Fruit fly (Drosophila melanogaster) whole organism, embryonic: Measurements from ENCODE around the gene Patr-1.

Experiments
- ATbp ChIP-seq: fragments of 200-800 bp; sonication (Bioruptor generic); optimal IDR thresholded peaks from 2 replicates; lab custom pipeline; 2017; ENCODE audit warnings: missing biosample characterization, mild to moderate bottlenecking, missing genetic modification characterization, missing genetic modification reagents
- Abd-B ChIP-seq: fragments of 200-800 bp; sonication (Bioruptor generic); optimal IDR thresholded peaks from 2 replicates; lab custom pipeline; 2018; ENCODE audit warnings: missing biosample characterization, mild to moderate bottlenecking, missing genetic modification characterization, moderate library complexity
- Blimp-1 ChIP-seq: fragments of 200-800 bp; sonication (Bioruptor generic); optimal IDR thresholded peaks from 3 replicates; lab custom pipeline; 2018; ENCODE audit warnings: missing biosample characterization, missing genetic modification characterization, mild to moderate bottlenecking, moderate library complexity, missing genetic modification reagents
- CG10209 ChIP-seq: fragments of 200-800 bp; sonication (Bioruptor generic); optimal IDR thresholded peaks from 3 replicates; lab custom pipeline; 2017; ENCODE audit warnings: missing biosample characterization, mild to moderate bottlenecking, missing genetic modification characterization, missing genetic modification reagents
- CG10431 ChIP-seq: fragments of 200-800 bp; sonication (Bioruptor generic); optimal IDR thresholded peaks from 3 replicates; lab custom pipeline; 2018; ENCODE audit warnings: missing biosample characterization, mild to moderate bottlenecking, missing genetic modification characterization
- CG12219 ChIP-seq: fragments of 200-800 bp; sonication (Bioruptor generic); optimal IDR thresholded peaks from 3 replicates; lab custom pipeline; 2018; ENCODE audit warnings: missing biosample characterization, mild to moderate bottlenecking, missing genetic modification characterization
- CG13123 ChIP-seq: fragments of 200-800 bp; sonication (Bioruptor generic); optimal IDR thresholded peaks from 2 replicates; lab custom pipeline; 2016; ENCODE audit warnings: missing biosample characterization, missing genetic modification characterization
- CG13296 ChIP-seq: fragments of 200-800 bp; sonication (Bioruptor generic); optimal IDR thresholded peaks from 3 replicates; lab custom pipeline; 2018; ENCODE audit warnings: missing biosample characterization, mild to moderate bottlenecking, missing genetic modification characterization
- CG14965 ChIP-seq: fragments of 200-800 bp; sonication (Bioruptor generic); optimal IDR thresholded peaks from 2 replicates; lab custom pipeline; 2016; ENCODE audit warnings: missing biosample characterization, missing genetic modification characterization, borderline replicate concordance
- CG15073 ChIP-seq: fragments of 200-800 bp; sonication (Bioruptor generic); optimal IDR thresholded peaks from 2 replicates; lab custom pipeline; 2016; ENCODE audit warnings: missing biosample characterization, missing genetic modification characterization
- CG15514 ChIP-seq: fragments of 200-800 bp; sonication (Bioruptor generic); optimal IDR thresholded peaks from 3 replicates; lab custom pipeline; 2017; ENCODE audit warnings: missing biosample characterization, missing genetic modification characterization, mild to moderate bottlenecking, moderate library complexity, missing genetic modification reagents
- CG18476 ChIP-seq: fragments of 200-800 bp; sonication (Bioruptor generic); optimal IDR thresholded peaks from 2 replicates; lab custom pipeline; 2016; ENCODE audit warnings: missing biosample characterization, mild to moderate bottlenecking, missing genetic modification characterization
- CG18599 ChIP-seq: fragments of 200-800 bp; sonication (Bioruptor generic); optimal IDR thresholded peaks from 3 replicates; lab custom pipeline; 2017; ENCODE audit warnings: missing biosample characterization, missing genetic modification characterization, mild to moderate bottlenecking, moderate library complexity, missing genetic modification reagents
- CG18619 ChIP-seq: fragments of 200-800 bp; sonication (Bioruptor generic); optimal IDR thresholded peaks from 3 replicates; lab custom pipeline; 2017; ENCODE audit warnings: missing biosample characterization, mild to moderate bottlenecking, missing genetic modification characterization
- CG31388 ChIP-seq: fragments of 200-800 bp; sonication (Bioruptor generic); optimal IDR thresholded peaks from 2 replicates; lab custom pipeline; 2016; ENCODE audit warnings: missing biosample characterization, missing genetic modification characterization
- CG5180 ChIP-seq: fragments of 200-800 bp; sonication (Bioruptor generic); optimal IDR thresholded peaks from 3 replicates; lab custom pipeline; 2017; ENCODE audit warnings: missing biosample characterization, missing genetic modification characterization, mild to moderate bottlenecking, moderate library complexity, missing genetic modification reagents
- CG6689 ChIP-seq: fragments of 200-800 bp; sonication (Bioruptor generic); IDR thresholded peaks from 2 replicates; pipeline ENCODE4 v1.3.6; 2022; ENCODE audit warnings: missing biosample characterization, missing genetic modification characterization
- CG6854 ChIP-seq: fragments of 200-800 bp; sonication (Bioruptor generic); optimal IDR thresholded peaks from 3 replicates; lab custom pipeline; 2017; ENCODE audit warnings: missing biosample characterization, mild to moderate bottlenecking, missing genetic modification characterization
- Camta ChIP-seq: fragments of 200-800 bp; sonication (Bioruptor generic); optimal IDR thresholded peaks from 2 replicates; lab custom pipeline; 2016; ENCODE audit warnings: missing biosample characterization, missing genetic modification characterization
- Dad ChIP-seq: fragments of 200-800 bp; sonication (Bioruptor generic); optimal IDR thresholded peaks from 3 replicates; lab custom pipeline; 2016; ENCODE audit warnings: missing biosample characterization, missing genetic modification characterization
- HLH54F ChIP-seq: fragments of 200-800 bp; sonication (Bioruptor generic); optimal IDR thresholded peaks from 3 replicates; lab custom pipeline; 2016; ENCODE audit warnings: missing biosample characterization, missing genetic modification characterization
- Hr39 ChIP-seq: fragments of >200 bp; optimal IDR thresholded peaks from 2 replicates; lab custom pipeline; 2017
- Lhr ChIP-seq: fragments of 200-800 bp; sonication (Bioruptor generic); optimal IDR thresholded peaks from 3 replicates; lab custom pipeline; 2017; ENCODE audit warnings: mild to moderate bottlenecking, missing biosample characterization, missing genetic modification reagents, missing genetic modification characterization
- Med ChIP-seq: fragments of 200-800 bp; sonication (Bioruptor generic); peaks from one replicate; lab custom pipeline; 2016; ENCODE audit warnings: missing biosample characterization, missing genetic modification characterization, mild to moderate bottlenecking, inconsistent platforms, moderate library complexity
- Myb ChIP-seq: fragments of 200-800 bp; sonication (Bioruptor generic); optimal IDR thresholded peaks from 2 replicates; lab custom pipeline; 2016; ENCODE audit warnings: missing biosample characterization, missing genetic modification characterization
- NC2α ChIP-seq: fragments of 200-800 bp; sonication (Bioruptor generic); optimal IDR thresholded peaks from 2 replicates; lab custom pipeline; 2016; ENCODE audit warnings: missing biosample characterization, missing genetic modification characterization
- Pdp1 ChIP-seq, 2 experiments: fragments of 200-800 bp; sonication (Bioruptor generic); optimal IDR thresholded peaks; 3 replicates each; lab custom pipeline; 2016; ENCODE audit warnings: missing biosample characterization in 2 of 2, missing genetic modification characterization in 2 of 2, mild to moderate bottlenecking in 1 of 2, moderate library complexity in 1 of 2
- Rfx ChIP-seq: fragments of 200-800 bp; sonication (Bioruptor generic); IDR thresholded peaks from 2 replicates; pipeline ENCODE4 v1.3.6; 2022; ENCODE audit warnings: missing biosample characterization, missing genetic modification characterization
- Rx ChIP-seq: fragments of 200-800 bp; sonication (Bioruptor generic); IDR thresholded peaks from 2 replicates; pipeline ENCODE4 v1.3.6; 2022; ENCODE audit warnings: missing biosample characterization, missing genetic modification characterization
- Tbp ChIP-seq: fragments of >200 bp; optimal IDR thresholded peaks from 2 replicates; lab custom pipeline; 2018; ENCODE audit warnings: missing biosample characterization, missing genetic modification characterization
- Vsx1 ChIP-seq: fragments of 200-800 bp; sonication (Bioruptor generic); optimal IDR thresholded peaks from 2 replicates; lab custom pipeline; 2017; ENCODE audit warnings: missing biosample characterization, mild to moderate bottlenecking, missing genetic modification characterization, missing genetic modification reagents
- Xbp1 ChIP-seq: fragments of 200-800 bp; sonication (Bioruptor generic); optimal IDR thresholded peaks from 3 replicates; lab custom pipeline; 2016; ENCODE audit warnings: missing biosample characterization, mild to moderate bottlenecking, missing genetic modification characterization
- cg ChIP-seq: fragments of 200-800 bp; sonication (Bioruptor generic); optimal IDR thresholded peaks from 3 replicates; lab custom pipeline; 2019; ENCODE audit warnings: missing biosample characterization, mild to moderate bottlenecking, missing genetic modification characterization, moderate library complexity
- dimm ChIP-seq: fragments of 200-800 bp; sonication (Bioruptor generic); IDR thresholded peaks from 2 replicates; pipeline ENCODE4 v1.3.6; 2022; ENCODE audit warnings: missing biosample characterization, missing genetic modification characterization
- ewg ChIP-seq: fragments of 200-800 bp; sonication (Bioruptor generic); optimal IDR thresholded peaks from 3 replicates; lab custom pipeline; 2017; ENCODE audit warnings: mild to moderate bottlenecking, missing biosample characterization, missing genetic modification reagents, missing genetic modification characterization
- exex ChIP-seq: fragments of 200-800 bp; sonication (Bioruptor generic); optimal IDR thresholded peaks from 4 replicates; lab custom pipeline; 2018; ENCODE audit warnings: missing biosample characterization, mild to moderate bottlenecking, missing genetic modification characterization, moderate library complexity
- gcm ChIP-seq: fragments of 200-800 bp; sonication (Bioruptor generic); optimal IDR thresholded peaks from 2 replicates; lab custom pipeline; 2019; ENCODE audit warnings: missing biosample characterization, mild to moderate bottlenecking, missing genetic modification characterization, moderate library complexity
- ind ChIP-seq: fragments of 200-800 bp; sonication (Bioruptor generic); optimal IDR thresholded peaks from 3 replicates; lab custom pipeline; 2016; ENCODE audit warnings: missing biosample characterization, missing genetic modification characterization
- jumu ChIP-seq: fragments of 200-800 bp; sonication (Bioruptor generic); optimal IDR thresholded peaks from 3 replicates; lab custom pipeline; 2016; ENCODE audit warnings: missing biosample characterization, missing genetic modification characterization
- mam ChIP-seq: fragments of 200-800 bp; sonication (Bioruptor generic); optimal IDR thresholded peaks from 3 replicates; lab custom pipeline; 2016; ENCODE audit warnings: missing biosample characterization, missing genetic modification characterization
- pho ChIP-seq: fragments of 200-800 bp; sonication (Bioruptor generic); optimal IDR thresholded peaks from 2 replicates; lab custom pipeline; 2016; ENCODE audit warnings: missing biosample characterization, missing genetic modification characterization
- repo ChIP-seq: fragments of 200-800 bp; sonication (Bioruptor generic); optimal IDR thresholded peaks from 2 replicates; lab custom pipeline; 2016; ENCODE audit warnings: missing biosample characterization, missing genetic modification characterization
- sim ChIP-seq: fragments of 200-800 bp; sonication (Bioruptor generic); IDR thresholded peaks from 2 replicates; pipeline ENCODE4 v1.3.6; 2022; ENCODE audit warnings: missing biosample characterization, missing genetic modification characterization
- slou ChIP-seq: fragments of 200-800 bp; sonication (Bioruptor generic); optimal IDR thresholded peaks from 3 replicates; lab custom pipeline; 2016; ENCODE audit warnings: missing biosample characterization, missing genetic modification characterization
- sna ChIP-seq: fragments of 200-800 bp; sonication (Bioruptor generic); IDR thresholded peaks from 2 replicates; pipeline ENCODE4 v1.3.6; 2022; ENCODE audit warnings: missing biosample characterization, missing genetic modification characterization; ENCODE audit not compliant: partially characterized antibody
- tin ChIP-seq: fragments of 200-800 bp; sonication (Bioruptor generic); optimal IDR thresholded peaks from 3 replicates; lab custom pipeline; 2016; ENCODE audit warnings: missing biosample characterization, missing genetic modification characterization
- ttk ChIP-seq: fragments of 200-800 bp; sonication (Bioruptor generic); IDR thresholded peaks from 2 replicates; pipeline ENCODE4 v2.1.2; 2022; ENCODE audit warnings: missing biosample characterization, missing genetic modification characterization
- wek ChIP-seq: fragments of 200-800 bp; sonication (Bioruptor generic); optimal IDR thresholded peaks from 3 replicates; lab custom pipeline; 2018; ENCODE audit warnings: missing biosample characterization, mild to moderate bottlenecking, missing genetic modification characterization, moderate library complexity
- z ChIP-seq: fragments of 200-800 bp; sonication (Bioruptor generic); IDR thresholded peaks from 3 replicates; pipeline ENCODE4 v1.3.6; 2022; ENCODE audit warnings: missing biosample characterization, missing genetic modification characterization

Patr-1 gene

dm6 chr3R:17080666-17081358, 37.4 kb downstream of the Patr-1 start (continued):
- TF ChIP-seq Hr39 (lab: Kevin White, UChicago) (no peak), ewg (GFP tag; lab: Kevin White, UChicago) (peak; percentile 90), pho (GFP tag; lab: Kevin White, UChicago) (peak; percentile 89), mam (GFP tag; lab: Kevin White, UChicago) (peak; percentile 88), Pdp1 (GFP tag; optimal IDR thresholded peaks at IDR 0.05; lab: Kevin White, UChicago) (peak; percentile 87 to 92), CG15514 (GFP tag; lab: Kevin White, UChicago) (peak; percentile 80), slou (peak; percentile 92), Xbp1 (GFP tag; lab: Kevin White, UChicago) (peak; percentile 95), HLH54F (GFP tag; lab: Kevin White, UChicago) (peak; percentile 86), ttk (GFP tag; lab: Robert Waterston, UW) (peak; percentile 86), CG18599 (peak; percentile 95), CG18619 (peak; percentile 95), Abd-B (GFP tag; lab: Kevin White, UChicago) (peak; percentile 90), z (GFP tag; lab: Robert Waterston, UW) (peak; percentile 74; the same call in 2 of the 3 replicates), tin (GFP tag; lab: Kevin White, UChicago) (peak; percentile 94), ind (GFP tag; lab: Kevin White, UChicago) (peak; percentile 92), CG5180 (GFP tag; lab: Kevin White, UChicago) (peak; percentile 88), CG6689 (GFP tag; lab: Robert Waterston, UW) (peak; percentile 95), wek (GFP tag; lab: Kevin White, UChicago) (peak; percentile 87), dimm (0 out of 2 replicates have a peak, but pooled peaks have one; percentile 72), Dad (GFP tag; lab: Kevin White, UChicago) (peak; percentile 82), exex (peak; percentile 53), CG13296 (GFP tag; lab: Kevin White, UChicago) (peak; percentile 94), CG15073 (GFP tag; lab: Kevin White, UChicago) (peak; percentile 98), Vsx1 (GFP tag; lab: Kevin White, UChicago) (peak; percentile 92), CG31388 (GFP tag; lab: Kevin White, UChicago) (peak; percentile 73), Med (GFP tag; lab: Kevin White, UChicago) (peak; percentile 97), Tbp (GFP tag; lab: Kevin White, UChicago) (no peak), CG10431 (peak; percentile 90), Rfx (GFP tag; lab: Robert Waterston, UW) (peak; percentile 92), CG10209 (GFP tag; lab: Kevin White, UChicago) (peak; percentile 96), Rx (GFP tag; lab: Robert Waterston, UW) (peak; percentile 91), gcm (GFP tag; lab: Kevin White, UChicago) (peak; percentile 98), CG12219 (GFP tag; lab: Kevin White, UChicago) (peak; percentile 95), Camta (peak; percentile 93), Lhr (GFP tag; lab: Kevin White, UChicago) (peak; percentile 90), Blimp-1 (GFP tag; lab: Kevin White, UChicago) (peak; percentile 92), CG18476 (GFP tag; lab: Kevin White, UChicago) (peak; percentile 94), ATbp (GFP tag; lab: Kevin White, UChicago) (peak; percentile 96), jumu (peak; percentile 86), sim (peak; percentile 90; the same call in 1 of the 2 replicates), cg (GFP tag; lab: Kevin White, UChicago) (peak; percentile 26), CG13123 (peak; percentile 91), repo (GFP tag; lab: Kevin White, UChicago) (peak; percentile 68), sna (GFP tag; lab: Robert Waterston, UW) (no peak), Myb (GFP tag; lab: Kevin White, UChicago) (peak; percentile 25), CG14965 (GFP tag; lab: Kevin White, UChicago) (peak; percentile 55), NC2α (GFP tag; lab: Kevin White, UChicago) (peak; percentile 79), CG6854 (GFP tag; lab: Kevin White, UChicago) (peak; percentile 95)
